Fruit fly (Drosophila melanogaster) whole organism, pupa: ENCODE data around the gene MFS9.

Source experiments
- CG10348 ChIP-seq: fragments of 200-800 bp; sonication (Bioruptor generic); IDR thresholded peaks from 2 replicates; pipeline ENCODE4 v1.3.6; 2022; ENCODE audit warnings: missing biosample characterization, missing genetic modification characterization
- CG14655 ChIP-seq: fragments of 200-800 bp; sonication (Bioruptor generic); optimal IDR thresholded peaks from 3 replicates; lab custom pipeline; 2017; ENCODE audit warnings: mild to moderate bottlenecking, missing biosample characterization, missing genetic modification reagents, missing genetic modification characterization
- CG32121 ChIP-seq: fragments of 200-800 bp; sonication (Bioruptor generic); IDR thresholded peaks from 2 replicates; pipeline ENCODE4 v1.3.6; 2022; ENCODE audit warnings: missing biosample characterization, missing genetic modification characterization
- CG4496 ChIP-seq: fragments of 200-800 bp; sonication (Bioruptor generic); IDR thresholded peaks from 3 replicates; pipeline ENCODE4 v1.3.6; 2022; ENCODE audit warnings: missing biosample characterization, missing genetic modification characterization
- CG8159 ChIP-seq: fragments of 200-800 bp; sonication (Bioruptor generic); optimal IDR thresholded peaks from 3 replicates; lab custom pipeline; 2018; ENCODE audit warnings: missing biosample characterization, mild to moderate bottlenecking, missing genetic modification characterization, moderate library complexity
- CG8301 ChIP-seq: fragments of 200-800 bp; sonication (Bioruptor generic); optimal IDR thresholded peaks from 2 replicates; lab custom pipeline; 2018; ENCODE audit warnings: missing biosample characterization, mild to moderate bottlenecking, missing genetic modification characterization
- Snoo ChIP-seq: fragments of 200-800 bp; sonication (Bioruptor generic); optimal IDR thresholded peaks from 3 replicates; lab custom pipeline; 2017; ENCODE audit warnings: missing biosample characterization, mild to moderate bottlenecking, missing genetic modification characterization, inconsistent platforms
- gl ChIP-seq: fragments of 200-800 bp; sonication (Bioruptor generic); optimal IDR thresholded peaks from 2 replicates; lab custom pipeline; 2018; ENCODE audit warnings: missing biosample characterization, mild to moderate bottlenecking, missing genetic modification characterization
- rn ChIP-seq: fragments of 200-800 bp; sonication (Bioruptor generic); IDR thresholded peaks from 2 replicates; pipeline ENCODE4 v1.3.6; 2022; ENCODE audit warnings: missing biosample characterization, missing genetic modification characterization

dm6 chr3R:20549017-20549854, 37.0 kb upstream of the MFS9 start:
- TF ChIP-seq CG4496 (0 out of 3 replicates have a peak, but pooled peaks have one; percentile 31), CG32121 (GFP tag; lab: Robert Waterston, UW) (0 out of 2 replicates have a peak, but pooled peaks have one; percentile 36), CG10348 (GFP tag; lab: Robert Waterston, UW) (no peak), rn (GFP tag; lab: Robert Waterston, UW) (no peak), CG14655 (no peak), Snoo (tag; lab: Kevin White, UChicago) (no peak), CG8159 (no peak), gl (tag; lab: Kevin White, UChicago) (no peak), CG8301 (tag; lab: Kevin White, UChicago) (no peak)
